Worm (Caenorhabditis elegans): ENCODE measurements around the gene clec-55.

clec-55 gene

ce11 chrV:14498204-14498603 is 19.1 kb downstream of the clec-55 start:
- TF ChIP-seq nhr-25 (tag; optimal IDR thresholded peaks at IDR 0.05; ENCODE audit: borderline replicate concordance, insufficient read depth) (peak; percentile 4), lin-39 (tag; optimal IDR thresholded peaks at IDR 0.05) (no peak), madf-9 (GFP tag; conservative IDR thresholded peaks at IDR 0.05) (no peak), nhr-28 (tag; optimal IDR thresholded peaks at IDR 0.05) (peak; percentile 13), nhr-6 (tag; optimal IDR thresholded peaks at IDR 0.05) (peak; percentile 62), lsy-2 (tag; optimal IDR thresholded peaks at IDR 0.05) (no peak), unc-62 (GFP tag; optimal IDR thresholded peaks at IDR 0.05 in 1 of 2) (peak in 1 of 2 experiments; percentile 16), unc-62 (tag; optimal IDR thresholded peaks at IDR 0.05) (no peak), egl-43 (GFP tag; IDR thresholded peaks at IDR 0.05) (no peak), lin-13 (GFP tag; optimal IDR thresholded peaks at IDR 0.05) (no peak), ces-1 (GFP tag; optimal IDR thresholded peaks at IDR 0.05) (no peak), egl-27 (tag; optimal IDR thresholded peaks at IDR 0.05) (no peak), mdl-1 (tag; optimal IDR thresholded peaks at IDR 0.05) (no peak)

- TF ChIP-seq nhr-102 (tag; optimal IDR thresholded peaks at IDR 0.05) (no peak), daf-16 (GFP tag; optimal IDR thresholded peaks at IDR 0.05) (no peak), daf-16 (tag; optimal IDR thresholded peaks at IDR 0.05) (peak; percentile 32), lsy-2 (tag; optimal IDR thresholded peaks at IDR 0.05) (no peak), hlh-30 (tag; optimal IDR thresholded peaks at IDR 0.05; ENCODE audit: insufficient read depth) (peak; percentile 48), Y5F2A.4 (GFP tag; optimal IDR thresholded peaks at IDR 0.05) (no peak), ZK337.2 (GFP tag; IDR thresholded peaks at IDR 0.05) (no peak), nhr-6 (tag; optimal IDR thresholded peaks at IDR 0.05) (no peak), ztf-7 (tag; optimal IDR thresholded peaks at IDR 0.05) (no peak), dmd-6 (GFP tag; IDR thresholded peaks at IDR 0.05) (no peak), hlh-11 (tag; optimal IDR thresholded peaks at IDR 0.05) (peak; percentile 11), madf-9 (GFP tag; conservative IDR thresholded peaks at IDR 0.05) (no peak), nhr-28 (tag; optimal IDR thresholded peaks at IDR 0.05) (peak; percentile 38), hmg-1.1 (GFP tag; IDR thresholded peaks at IDR 0.05) (0 out of 2 replicates have a peak, but pooled peaks have one; percentile 32), egl-43 (GFP tag; IDR thresholded peaks at IDR 0.05) (peak; percentile 30; the same call in 1 of the 2 replicates)
These were observed 20.2 kb downstream of the clec-55 start for ce11 chrV:14499074-14499864.

ce11 chrV:14500554-14500953 is 21.5 kb downstream of the clec-55 start:
- peak; percentile 33 for TF ChIP-seq nhr-6 (tag; optimal IDR thresholded peaks at IDR 0.05)
- TF ChIP-seq mep-1 (tag; optimal IDR thresholded peaks at IDR 0.05): peak; percentile 24
- TF ChIP-seq zfp-2 (tag; optimal IDR thresholded peaks at IDR 0.05): no peak
- no peak for TF ChIP-seq ZK337.2 (GFP tag; IDR thresholded peaks at IDR 0.05)
- peak; percentile 23 for TF ChIP-seq mes-2 (tag; optimal IDR thresholded peaks at IDR 0.05; ENCODE audit: poor library complexity, severe bottlenecking)
- peak; percentile 20 for TF ChIP-seq nhr-28 (tag; optimal IDR thresholded peaks at IDR 0.05)
- TF ChIP-seq unc-130 (GFP tag; optimal IDR thresholded peaks at IDR 0.05): no peak
- TF ChIP-seq snpc-4 (tag; optimal IDR thresholded peaks at IDR 0.05): no peak
- no peak for TF ChIP-seq madf-5 (GFP tag; IDR thresholded peaks at IDR 0.05)

- TF ChIP-seq attf-4 (tag; optimal IDR thresholded peaks at IDR 0.05): no peak
- TF ChIP-seq aha-1 (tag): peak; percentile 64
- TF ChIP-seq nhr-6 (tag; optimal IDR thresholded peaks at IDR 0.05): peak; percentile 63
These were observed 22.1 kb downstream of the clec-55 start, which contains the start of gene R02D5.24 for ce11 chrV:14501136-14501535. Gene R02D5.24, plus strand, starts transcription at chrV:14501340.

- TF ChIP-seq hlh-11 (tag; optimal IDR thresholded peaks at IDR 0.05): peak; percentile 75
- peak; percentile 68 for TF ChIP-seq nhr-77 (tag; optimal IDR thresholded peaks at IDR 0.05)
- peak; percentile 1 for TF ChIP-seq mxl-3 (GFP tag; optimal IDR thresholded peaks at IDR 0.05)
- TF ChIP-seq hlh-30 (tag; optimal IDR thresholded peaks at IDR 0.05; ENCODE audit: insufficient read depth): peak; percentile 44
- TF ChIP-seq aha-1 (tag): peak; percentile 94
- no peak for TF ChIP-seq ceh-20 (GFP tag; IDR thresholded peaks at IDR 0.05)
- TF ChIP-seq skn-1 (tag; optimal IDR thresholded peaks at IDR 0.05): no peak
- TF ChIP-seq hmg-1.1 (GFP tag; IDR thresholded peaks at IDR 0.05): no peak
- peak; percentile 50; the same call in 1 of the 2 replicates for TF ChIP-seq dmd-6 (GFP tag; IDR thresholded peaks at IDR 0.05)
- no peak for TF ChIP-seq daf-16 (GFP tag; optimal IDR thresholded peaks at IDR 0.05)
- TF ChIP-seq daf-16 (tag; optimal IDR thresholded peaks at IDR 0.05): peak; percentile 78
- TF ChIP-seq mdl-1 (tag; optimal IDR thresholded peaks at IDR 0.05): peak in 1 of 2 experiments; percentile 38
- TF ChIP-seq mep-1 (tag; optimal IDR thresholded peaks at IDR 0.05): peak; percentile 30
- TF ChIP-seq dve-1 (tag; optimal IDR thresholded peaks at IDR 0.05; ENCODE audit: insufficient read depth): peak; percentile 51
- TF ChIP-seq daf-12 (tag; optimal IDR thresholded peaks at IDR 0.05): no peak
- TF ChIP-seq nhr-28 (tag; optimal IDR thresholded peaks at IDR 0.05): peak; percentile 96
- TF ChIP-seq pqm-1 (tag; optimal IDR thresholded peaks at IDR 0.05): peak; percentile 95
- 0 out of 2 replicates have a peak, but pooled peaks have one; percentile 22 for TF ChIP-seq tra-1 (GFP tag; IDR thresholded peaks at IDR 0.05)
- TF ChIP-seq lin-38 (GFP tag; IDR thresholded peaks at IDR 0.05): no peak
- TF ChIP-seq mes-2 (tag; optimal IDR thresholded peaks at IDR 0.05; ENCODE audit: poor library complexity, severe bottlenecking): peak; percentile 11
- peak; percentile 76 for TF ChIP-seq nhr-6 (tag; optimal IDR thresholded peaks at IDR 0.05)
These were observed 24.0 kb downstream of the clec-55 start for ce11 chrV:14503065-14503464.

All from whole organism, L4 larva.